Worm (Caenorhabditis elegans): Measurements from ENCODE around the gene plx-2.

DNA sequence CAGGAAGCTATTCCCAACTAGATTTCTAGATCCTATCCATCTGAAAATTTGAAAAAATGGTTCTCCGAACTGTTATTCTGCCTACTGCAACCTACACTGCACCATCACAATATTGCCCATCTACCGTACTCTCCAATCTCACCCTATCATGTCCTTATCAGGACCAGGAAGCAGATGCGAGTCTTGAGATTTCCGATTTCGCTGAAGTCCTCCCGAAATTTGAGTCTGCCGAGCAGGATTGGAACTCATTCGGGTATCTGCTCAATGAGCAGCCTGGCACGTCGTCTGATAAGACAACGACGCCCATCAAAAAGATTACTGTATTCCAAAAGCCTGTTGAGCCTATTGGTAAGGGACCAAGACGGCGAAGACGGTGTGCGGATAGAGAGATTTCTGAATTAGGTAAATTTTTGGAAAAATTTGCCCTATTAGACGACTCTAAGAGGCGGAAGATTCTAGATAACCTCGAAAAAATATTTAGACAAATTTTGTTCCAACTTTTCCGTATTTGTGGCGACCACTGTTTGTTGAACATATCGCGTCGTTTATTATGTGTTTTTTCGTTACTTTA is 19.1 kb downstream of the plx-2 start:
- TF ChIP-seq hlh-17 (GFP tag; optimal IDR thresholded peaks at IDR 0.05; ENCODE audit: borderline replicate concordance) (no peak), nhr-76 (tag; optimal IDR thresholded peaks at IDR 0.05) (no peak), lin-13 (GFP tag; optimal IDR thresholded peaks at IDR 0.05) (no peak), ztf-11 (tag; optimal IDR thresholded peaks at IDR 0.05) (no peak), unc-62 (GFP tag; optimal IDR thresholded peaks at IDR 0.05) (no peak)

Measured in whole organism, L1 larva.